Fruit fly (Drosophila melanogaster) whole organism, embryonic: ENCODE results near the gene CG8944.

Experiments used
- Aef1 ChIP-seq: fragments of 200-800 bp; sonication (Bioruptor generic); IDR thresholded peaks from 3 replicates; pipeline ENCODE4 v1.3.6; 2022; ENCODE audit warnings: missing biosample characterization, missing genetic modification characterization
- Antp ChIP-seq: fragments of 200-800 bp; sonication (Bioruptor generic); optimal IDR thresholded peaks from 3 replicates; lab custom pipeline; 2016; ENCODE audit warnings: missing biosample characterization, missing genetic modification characterization
- CG12942 ChIP-seq: fragments of 200-800 bp; sonication (Bioruptor generic); optimal IDR thresholded peaks from 3 replicates; lab custom pipeline; 2016; ENCODE audit warnings: missing biosample characterization, missing genetic modification characterization
- CG13123 ChIP-seq: fragments of 200-800 bp; sonication (Bioruptor generic); optimal IDR thresholded peaks from 2 replicates; lab custom pipeline; 2016; ENCODE audit warnings: missing biosample characterization, missing genetic modification characterization
- CG13287 ChIP-seq: fragments of 200-800 bp; sonication (Bioruptor generic); IDR thresholded peaks from 2 replicates; pipeline ENCODE4 v1.3.6; 2022; ENCODE audit warnings: missing biosample characterization, missing genetic modification characterization; ENCODE audit not compliant: partially characterized antibody
- CG13296 ChIP-seq: fragments of 200-800 bp; sonication (Bioruptor generic); optimal IDR thresholded peaks from 3 replicates; lab custom pipeline; 2018; ENCODE audit warnings: missing biosample characterization, mild to moderate bottlenecking, missing genetic modification characterization
- CG14441 ChIP-seq: fragments of 200-800 bp; sonication (Bioruptor generic); IDR thresholded peaks from 2 replicates; pipeline ENCODE4 v1.3.6; 2022; ENCODE audit warnings: missing biosample characterization, missing genetic modification characterization
- CG14710 ChIP-seq: fragments of 200-800 bp; sonication (Bioruptor generic); optimal IDR thresholded peaks from 3 replicates; lab custom pipeline; 2019; ENCODE audit warnings: missing biosample characterization, mild to moderate bottlenecking, missing genetic modification characterization, moderate library complexity
- CG17829 ChIP-seq: fragments of 200-800 bp; optimal IDR thresholded peaks from 2 replicates; lab custom pipeline; 2019; ENCODE audit warnings: missing biosample characterization, mild to moderate bottlenecking, missing genetic modification characterization, moderate library complexity
- CG32767 ChIP-seq: fragments of 200-800 bp; sonication (Bioruptor generic); IDR thresholded peaks from 2 replicates; pipeline ENCODE4 v1.3.6; 2022; ENCODE audit warnings: missing biosample characterization, missing genetic modification characterization
- CG4820 ChIP-seq: fragments of 200-800 bp; sonication (Bioruptor generic); optimal IDR thresholded peaks from 3 replicates; lab custom pipeline; 2016; ENCODE audit warnings: missing biosample characterization, missing genetic modification characterization
- CG8388 ChIP-seq: fragments of 200-800 bp; sonication (Bioruptor generic); optimal IDR thresholded peaks from 2 replicates; lab custom pipeline; 2019; ENCODE audit warnings: missing biosample characterization, mild to moderate bottlenecking, missing genetic modification characterization, moderate library complexity
- CG8478 ChIP-seq: fragments of >200 bp; optimal IDR thresholded peaks from 2 replicates; lab custom pipeline; 2018
- CG9727 ChIP-seq: fragments of 200-800 bp; sonication (Bioruptor generic); optimal IDR thresholded peaks from 3 replicates; lab custom pipeline; 2017; ENCODE audit warnings: missing biosample characterization, mild to moderate bottlenecking, missing genetic modification characterization
- CG9797 ChIP-seq: fragments of 200-800 bp; sonication (Bioruptor generic); optimal IDR thresholded peaks from 3 replicates; lab custom pipeline; 2018; ENCODE audit warnings: missing biosample characterization, mild to moderate bottlenecking, missing genetic modification characterization
- CHES-1-like ChIP-seq: fragments of 200-800 bp; sonication (Bioruptor generic); optimal IDR thresholded peaks from 2 replicates; lab custom pipeline; 2016; ENCODE audit warnings: missing biosample characterization, missing genetic modification characterization
- Dad ChIP-seq: fragments of 200-800 bp; sonication (Bioruptor generic); optimal IDR thresholded peaks from 3 replicates; lab custom pipeline; 2016; ENCODE audit warnings: missing biosample characterization, missing genetic modification characterization
- Dbx ChIP-seq: fragments of 200-800 bp; sonication (Bioruptor generic); IDR thresholded peaks from 3 replicates; pipeline ENCODE4 v1.3.6; 2022; ENCODE audit warnings: missing biosample characterization, missing genetic modification characterization
- Dll ChIP-seq: fragments of 200-800 bp; sonication (Bioruptor generic); IDR thresholded peaks from 4 replicates; pipeline ENCODE4 v1.3.6; 2022; ENCODE audit warnings: missing biosample characterization, missing genetic modification characterization; ENCODE audit not compliant: partially characterized antibody
- Fer1 ChIP-seq: fragments of 200-800 bp; sonication (Bioruptor generic); optimal IDR thresholded peaks from 2 replicates; lab custom pipeline; 2017; ENCODE audit warnings: missing biosample characterization, mild to moderate bottlenecking, missing genetic modification characterization
- Lpt ChIP-seq: fragments of >200 bp; optimal IDR thresholded peaks from 2 replicates; lab custom pipeline; 2018; ENCODE audit warnings: missing biosample characterization, missing genetic modification characterization
- Max ChIP-seq: fragments of 200-800 bp; sonication (Bioruptor generic); optimal IDR thresholded peaks from 2 replicates; lab custom pipeline; 2016; ENCODE audit warnings: missing biosample characterization, mild to moderate bottlenecking, missing genetic modification characterization
- NC2β ChIP-seq: fragments of 200-800 bp; sonication (Bioruptor generic); optimal IDR thresholded peaks from 2 replicates; lab custom pipeline; 2016; ENCODE audit warnings: missing biosample characterization, missing genetic modification characterization
- Ptx1 ChIP-seq: fragments of 200-800 bp; sonication (Bioruptor generic); IDR thresholded peaks from 2 replicates; pipeline ENCODE4 v1.3.6; 2022; ENCODE audit warnings: missing biosample characterization, missing genetic modification characterization
- Trl ChIP-seq, 3 experiments: fragments of >200 bp in 2 of 3; fragments of 200-800 bp in 1 of 3; sonication (Bioruptor generic) in 1 of 3; optimal IDR thresholded peaks; 2 replicates in 1 of 3; 3 replicates in 2 of 3; lab custom pipeline; 2016 to 2017; ENCODE audit warnings: missing biosample characterization in 1 of 3, missing genetic modification characterization in 1 of 3
- az2 ChIP-seq: fragments of 200-800 bp; sonication (Bioruptor generic); optimal IDR thresholded peaks from 3 replicates; lab custom pipeline; 2016; ENCODE audit warnings: missing biosample characterization, missing genetic modification characterization
- chif ChIP-seq, 2 experiments: fragments of 200-800 bp; sonication (Bioruptor generic); optimal IDR thresholded peaks; 3 replicates each; lab custom pipeline; 2016; ENCODE audit warnings: missing biosample characterization in 2 of 2, missing genetic modification characterization in 2 of 2
- chinmo ChIP-seq: fragments of 200-800 bp; sonication (Bioruptor generic); IDR thresholded peaks from 4 replicates; pipeline ENCODE4 v1.3.6; 2022; ENCODE audit warnings: missing biosample characterization, missing genetic modification characterization; ENCODE audit not compliant: partially characterized antibody
- crc ChIP-seq: fragments of 200-800 bp; sonication (Bioruptor generic); optimal IDR thresholded peaks from 2 replicates; lab custom pipeline; 2016; ENCODE audit warnings: missing biosample characterization, missing genetic modification characterization
- cwo ChIP-seq: fragments of 200-800 bp; sonication (Bioruptor generic); optimal IDR thresholded peaks from 3 replicates; lab custom pipeline; 2017; ENCODE audit warnings: missing biosample characterization, missing genetic modification characterization, mild to moderate bottlenecking, moderate library complexity, missing genetic modification reagents
- dmrt11E ChIP-seq: fragments of 200-800 bp; sonication (Bioruptor generic); optimal IDR thresholded peaks from 3 replicates; lab custom pipeline; 2018; ENCODE audit warnings: missing biosample characterization, mild to moderate bottlenecking, missing genetic modification characterization, moderate library complexity
- emc ChIP-seq: fragments of 200-800 bp; sonication (Bioruptor generic); optimal IDR thresholded peaks from 2 replicates; lab custom pipeline; 2016; ENCODE audit warnings: missing biosample characterization, missing genetic modification characterization
- ewg ChIP-seq: fragments of 200-800 bp; sonication (Bioruptor generic); optimal IDR thresholded peaks from 3 replicates; lab custom pipeline; 2017; ENCODE audit warnings: mild to moderate bottlenecking, missing biosample characterization, missing genetic modification reagents, missing genetic modification characterization
- insv ChIP-seq, 2 experiments: fragments of 200-800 bp; sonication (Bioruptor generic); optimal IDR thresholded peaks; 3 replicates each; lab custom pipeline; 2016 to 2018; ENCODE audit warnings: missing biosample characterization in 2 of 2, missing genetic modification characterization in 2 of 2
- inv ChIP-seq: fragments of 200-800 bp; sonication (Bioruptor generic); IDR thresholded peaks from 2 replicates; pipeline ENCODE4 v1.3.6; 2022; ENCODE audit warnings: missing biosample characterization, missing genetic modification characterization; ENCODE audit not compliant: partially characterized antibody
- klu ChIP-seq: fragments of 200-800 bp; sonication (Bioruptor generic); IDR thresholded peaks from 2 replicates; pipeline ENCODE4 v1.3.6; 2022; ENCODE audit warnings: missing biosample characterization, missing genetic modification characterization
- knrl ChIP-seq: fragments of 200-800 bp; sonication (Bioruptor generic); IDR thresholded peaks from 3 replicates; pipeline ENCODE4 v1.3.6; 2022; ENCODE audit warnings: missing biosample characterization, missing genetic modification characterization; ENCODE audit not compliant: partially characterized antibody
- row ChIP-seq: fragments of 200-800 bp; sonication (Bioruptor generic); IDR thresholded peaks from 3 replicates; pipeline ENCODE4 v1.3.6; 2022; ENCODE audit warnings: missing biosample characterization, missing genetic modification characterization
- sens ChIP-seq: fragments of 200-800 bp; sonication (Bioruptor generic); peaks from one replicate; lab custom pipeline; 2016; ENCODE audit warnings: missing biosample characterization, missing genetic modification characterization
- seq ChIP-seq: fragments of 200-800 bp; sonication (Bioruptor generic); IDR thresholded peaks from 2 replicates; pipeline ENCODE4 v1.3.6; 2022; ENCODE audit warnings: missing biosample characterization, missing genetic modification characterization
- sna ChIP-seq: fragments of 200-800 bp; sonication (Bioruptor generic); IDR thresholded peaks from 2 replicates; pipeline ENCODE4 v1.3.6; 2022; ENCODE audit warnings: missing biosample characterization, missing genetic modification characterization; ENCODE audit not compliant: partially characterized antibody
- so ChIP-seq: fragments of 200-800 bp; sonication (Bioruptor generic); IDR thresholded peaks from 3 replicates; pipeline ENCODE4 v1.3.6; 2022; ENCODE audit warnings: missing biosample characterization, missing genetic modification characterization
- ssp ChIP-seq: fragments of 200-800 bp; sonication (Bioruptor generic); IDR thresholded peaks from 2 replicates; pipeline ENCODE4 v1.3.6; 2022; ENCODE audit warnings: missing biosample characterization, missing genetic modification characterization
- sug ChIP-seq: fragments of 200-800 bp; optimal IDR thresholded peaks from 2 replicates; lab custom pipeline; 2019; ENCODE audit warnings: missing biosample characterization, mild to moderate bottlenecking, missing genetic modification characterization, moderate library complexity
- tna ChIP-seq: fragments of 200-800 bp; sonication (Bioruptor generic); IDR thresholded peaks from 2 replicates; pipeline ENCODE4 v1.3.6; 2022; ENCODE audit warnings: missing biosample characterization, missing genetic modification characterization; ENCODE audit not compliant: partially characterized antibody
- toy ChIP-seq: fragments of 200-800 bp; sonication (Bioruptor generic); IDR thresholded peaks from 2 replicates; pipeline ENCODE4 v1.3.6; 2022; ENCODE audit warnings: missing biosample characterization, missing genetic modification characterization
- tx ChIP-seq: fragments of 200-800 bp; sonication (Bioruptor generic); optimal IDR thresholded peaks from 2 replicates; lab custom pipeline; 2016; ENCODE audit warnings: missing biosample characterization, missing genetic modification characterization
- unc-4 ChIP-seq: fragments of 200-800 bp; sonication (Bioruptor generic); IDR thresholded peaks from 2 replicates; pipeline ENCODE4 v1.3.6; 2022; ENCODE audit warnings: missing biosample characterization, missing genetic modification characterization; ENCODE audit not compliant: partially characterized antibody
- wek ChIP-seq: fragments of 200-800 bp; sonication (Bioruptor generic); optimal IDR thresholded peaks from 3 replicates; lab custom pipeline; 2018; ENCODE audit warnings: missing biosample characterization, mild to moderate bottlenecking, missing genetic modification characterization, moderate library complexity

Gene CG8944

dm6 chrX:15738890-15739550 lies 7.0 kb downstream of the CG8944 start, which contains the start of the genes CG11679 and CG8206 (continued):
- TF ChIP-seq so (GFP tag; lab: Robert Waterston, UW) (no peak), CG14441 (peak; percentile 45; the same call in 1 of the 2 replicates), sug (tag; lab: Kevin White, UChicago) (peak; percentile 71), CG8478 (no peak), NC2β (no peak), Trl (optimal IDR thresholded peaks at IDR 0.05; lab: Kevin White, UChicago) (no peak), Trl (GFP tag; optimal IDR thresholded peaks at IDR 0.05; lab: Kevin White, UChicago) (peak; percentile 23), tna (GFP tag; lab: Robert Waterston, UW) (no peak), CG13296 (GFP tag; lab: Kevin White, UChicago) (peak; percentile 31), crc (GFP tag; lab: Kevin White, UChicago) (no peak), klu (peak; percentile 19; the same call in 1 of the 2 replicates), CG9727 (GFP tag; lab: Kevin White, UChicago) (peak; percentile 20), Max (peak; percentile 24), CG12942 (GFP tag; lab: Kevin White, UChicago) (peak; percentile 18), Antp (GFP tag; lab: Kevin White, UChicago) (peak; percentile 59), CG13287 (GFP tag; lab: Robert Waterston, UW) (peak; percentile 45), CG17829 (tag; lab: Kevin White, UChicago) (peak; percentile 23), row (GFP tag; lab: Robert Waterston, UW) (peak; percentile 89), CG8388 (no peak), chif (GFP tag; optimal IDR thresholded peaks at IDR 0.05; lab: Kevin White, UChicago) (no peak), cwo (GFP tag; lab: Kevin White, UChicago) (peak; percentile 25), dmrt11E (peak; percentile 32), emc (GFP tag; lab: Kevin White, UChicago) (no peak), seq (GFP tag; lab: Robert Waterston, UW) (no peak), wek (GFP tag; lab: Kevin White, UChicago) (no peak), az2 (GFP tag; lab: Kevin White, UChicago) (no peak), Dad (GFP tag; lab: Kevin White, UChicago) (peak; percentile 27), CG13123 (no peak), CG14710 (peak; percentile 46), Lpt (GFP tag; lab: Kevin White, UChicago) (no peak), ewg (peak; percentile 41), Dbx (GFP tag; lab: Robert Waterston, UW) (no peak), inv (GFP tag; lab: Robert Waterston, UW) (peak; percentile 36; the same call in 1 of the 2 replicates), sna (GFP tag; lab: Robert Waterston, UW) (no peak), Dll (GFP tag; lab: Robert Waterston, UW) (peak; percentile 66), toy (GFP tag; lab: Robert Waterston, UW) (no peak), knrl (GFP tag; lab: Robert Waterston, UW) (peak; percentile 32; the same call in 1 of the 3 replicates), CG32767 (GFP tag; lab: Robert Waterston, UW) (no peak), sens (peak; percentile 78), unc-4 (GFP tag; lab: Robert Waterston, UW) (0 out of 2 replicates have a peak, but pooled peaks have one; percentile 48), CHES-1-like (GFP tag; lab: Kevin White, UChicago) (peak; percentile 54), ssp (peak; percentile 30; the same call in 1 of the 2 replicates), Fer1 (GFP tag; lab: Kevin White, UChicago) (peak; percentile 36), CG9797 (GFP tag; lab: Kevin White, UChicago) (no peak), insv (GFP tag; optimal IDR thresholded peaks at IDR 0.05; lab: Kevin White, UChicago) (peak in 1 of 2 experiments; percentile 33), CG4820 (peak; percentile 35), Aef1 (peak; percentile 26; the same call in 1 of the 3 replicates), Ptx1 (peak; percentile 40; the same call in 1 of the 2 replicates), tx (GFP tag; lab: Kevin White, UChicago) (peak; percentile 41), chinmo (GFP tag; lab: Robert Waterston, UW) (0 out of 4 replicates have a peak, but pooled peaks have one; percentile 44)
